Worm (Caenorhabditis elegans) whole organism, L2 larva: ENCODE results near the gene srz-103.

ENCODE experiments used
- C34F6.9 ChIP-seq: fragments of 150-350 bp; optimal IDR thresholded peaks from 2 replicates; lab custom pipeline; 2014; ENCODE audit warnings: missing biosample characterization, missing genetic modification characterization
- F13H6.1 ChIP-seq: sonication (generic microtip); optimal IDR thresholded peaks from 2 replicates; lab custom pipeline; 2016; ENCODE audit warnings: missing genetic modification characterization, missing compliant biosample characterization
- R02D3.7 ChIP-seq: fragments of 150-350 bp; optimal IDR thresholded peaks from 2 replicates; lab custom pipeline; 2014; ENCODE audit warnings: missing biosample characterization, missing genetic modification characterization
- Y55F3AM.14 ChIP-seq: fragments of 200-800 bp; sonication (Bioruptor generic); optimal IDR thresholded peaks from 2 replicates; lab custom pipeline; 2018; ENCODE audit warnings: mild to moderate bottlenecking, missing genetic modification characterization, missing compliant biosample characterization
- alr-1 ChIP-seq: fragments of 150-350 bp; optimal IDR thresholded peaks from 2 replicates; lab custom pipeline; 2014; ENCODE audit warnings: missing biosample characterization, missing genetic modification characterization
- aly-2 ChIP-seq: fragments of 150-350 bp; optimal IDR thresholded peaks from 2 replicates; lab custom pipeline; 2014; ENCODE audit warnings: missing biosample characterization, missing genetic modification characterization
- ama-1 ChIP-seq: fragments of 150-350 bp; optimal IDR thresholded peaks from 2 replicates; lab custom pipeline; 2018; ENCODE audit warnings: inconsistent platforms
- blmp-1 ChIP-seq: sonication (generic microtip); optimal IDR thresholded peaks from 2 replicates; lab custom pipeline; 2017; ENCODE audit warnings: missing genetic modification characterization, mild to moderate bottlenecking, missing compliant biosample characterization, antibody characterized with exemption, moderate library complexity; ENCODE audit not compliant: insufficient read depth
- ceh-82 ChIP-seq: fragments of 150-350 bp; optimal IDR thresholded peaks from 2 replicates; lab custom pipeline; 2014; ENCODE audit warnings: missing biosample characterization, missing genetic modification characterization
- crh-2 ChIP-seq: sonication (generic microtip); optimal IDR thresholded peaks from 2 replicates; lab custom pipeline; 2017; ENCODE audit warnings: missing biosample characterization, missing genetic modification characterization
- dmd-4 ChIP-seq: sonication (generic microtip); optimal IDR thresholded peaks from 2 replicates; lab custom pipeline; 2017; ENCODE audit warnings: missing biosample characterization, missing genetic modification characterization
- elt-1 ChIP-seq: fragments of 150-350 bp; optimal IDR thresholded peaks from 2 replicates; lab custom pipeline; 2014; ENCODE audit warnings: missing biosample characterization, missing genetic modification characterization
- elt-3 ChIP-seq: sonication (generic microtip); optimal IDR thresholded peaks from 2 replicates; lab custom pipeline; 2017; ENCODE audit warnings: missing biosample characterization, missing genetic modification characterization
- fos-1 ChIP-seq: fragments of 150-350 bp; optimal IDR thresholded peaks from 2 replicates; lab custom pipeline; 2014; ENCODE audit warnings: missing biosample characterization, missing genetic modification characterization
- lin-11 ChIP-seq: fragments of 150-350 bp; sonication (generic microtip); optimal IDR thresholded peaks from 2 replicates; lab custom pipeline; 2014; ENCODE audit warnings: missing biosample characterization, missing genetic modification characterization, inconsistent platforms, mixed read lengths
- lin-13 ChIP-seq: fragments of 150-350 bp; optimal IDR thresholded peaks from 2 replicates; lab custom pipeline; 2014; ENCODE audit warnings: missing biosample characterization, missing genetic modification reagents, missing genetic modification characterization
- lsy-2 ChIP-seq, 2 experiments: fragments of 150-350 bp in 1 of 2; sonication (generic microtip) in 1 of 2; optimal IDR thresholded peaks; 2 replicates each; lab custom pipeline; 2014 to 2017; ENCODE audit warnings: missing biosample characterization in 2 of 2, missing genetic modification characterization in 2 of 2
- mab-5 ChIP-seq: fragments of 150-350 bp; optimal IDR thresholded peaks from 2 replicates; lab custom pipeline; 2014; ENCODE audit warnings: missing biosample characterization, missing genetic modification characterization
- mbf-1 ChIP-seq: sonication (generic microtip); optimal IDR thresholded peaks from 2 replicates; lab custom pipeline; 2017; ENCODE audit warnings: missing biosample characterization, missing genetic modification characterization
- mdl-1 ChIP-seq, 2 experiments: fragments of 150-350 bp in 1 of 2; sonication (generic microtip) in 1 of 2; optimal IDR thresholded peaks; 2 replicates each; lab custom pipeline; 2017; ENCODE audit warnings: missing biosample characterization in 2 of 2, missing genetic modification characterization in 2 of 2
- nhr-12 ChIP-seq: fragments of 150-350 bp; optimal IDR thresholded peaks from 2 replicates; lab custom pipeline; 2014; ENCODE audit warnings: missing biosample characterization, missing genetic modification characterization
- nhr-129 ChIP-seq: fragments of 150-350 bp; optimal IDR thresholded peaks from 2 replicates; lab custom pipeline; 2014; ENCODE audit warnings: missing biosample characterization, missing genetic modification characterization
- nhr-21 ChIP-seq: fragments of 150-350 bp; optimal IDR thresholded peaks from 2 replicates; lab custom pipeline; 2014; ENCODE audit warnings: missing biosample characterization, missing genetic modification characterization
- nhr-237 ChIP-seq: fragments of 150-350 bp; optimal IDR thresholded peaks from 2 replicates; lab custom pipeline; 2014; ENCODE audit warnings: missing biosample characterization, missing genetic modification characterization
- nhr-25 ChIP-seq: fragments of 150-350 bp; sonication (generic microtip); optimal IDR thresholded peaks from 3 replicates; lab custom pipeline; 2014; ENCODE audit warnings: missing biosample characterization, missing genetic modification characterization
- nhr-6 ChIP-seq: fragments of 150-350 bp; optimal IDR thresholded peaks from 2 replicates; lab custom pipeline; 2014; ENCODE audit warnings: missing biosample characterization, missing genetic modification characterization
- nhr-77 ChIP-seq: fragments of 150-350 bp; optimal IDR thresholded peaks from 2 replicates; lab custom pipeline; 2014; ENCODE audit warnings: missing biosample characterization, missing genetic modification characterization
- sem-4 ChIP-seq: fragments of 150-350 bp; optimal IDR thresholded peaks from 2 replicates; lab custom pipeline; 2014; ENCODE audit warnings: missing biosample characterization, missing genetic modification reagents, missing genetic modification characterization
- skn-1 ChIP-seq: sonication (generic microtip); optimal IDR thresholded peaks from 2 replicates; lab custom pipeline; 2017; ENCODE audit warnings: missing biosample characterization, missing genetic modification characterization
- sma-3 ChIP-seq: sonication (generic microtip); optimal IDR thresholded peaks from 2 replicates; lab custom pipeline; 2016; ENCODE audit warnings: missing genetic modification reagents, missing genetic modification characterization, missing compliant biosample characterization
- sma-9 ChIP-seq, 2 experiments: fragments of 150-350 bp in 1 of 2; sonication (generic microtip) in 1 of 2; optimal IDR thresholded peaks; 2 replicates each; lab custom pipeline; 2014 to 2016; ENCODE audit warnings: missing genetic modification characterization in 2 of 2, mild to moderate bottlenecking in 1 of 2, missing biosample characterization in 1 of 2, missing compliant biosample characterization in 1 of 2, missing genetic modification reagents in 1 of 2, moderate library complexity in 1 of 2
- snpc-4 ChIP-seq: fragments of 150-350 bp; optimal IDR thresholded peaks from 2 replicates; lab custom pipeline; 2014; ENCODE audit warnings: missing biosample characterization, missing genetic modification characterization
- unc-55 ChIP-seq: fragments of 150-350 bp; sonication (generic microtip); optimal IDR thresholded peaks from 3 replicates; lab custom pipeline; 2014; ENCODE audit warnings: missing biosample characterization, missing genetic modification reagents, missing genetic modification characterization
- unc-62 ChIP-seq: fragments of 150-350 bp; optimal IDR thresholded peaks from 2 replicates; lab custom pipeline; 2014; ENCODE audit warnings: missing biosample characterization, missing genetic modification reagents, missing genetic modification characterization
- zag-1 ChIP-seq: fragments of 150-350 bp; optimal IDR thresholded peaks from 2 replicates; lab custom pipeline; 2014; ENCODE audit warnings: missing biosample characterization, missing genetic modification characterization
- ztf-1 ChIP-seq: fragments of 200-800 bp; sonication (Bioruptor generic); conservative IDR thresholded peaks from 2 replicates; pipeline ENCODE4 v1.3.6; 2022; ENCODE audit warnings: missing genetic modification characterization, missing compliant biosample characterization
- ztf-11 ChIP-seq: sonication (generic microtip); optimal IDR thresholded peaks from 2 replicates; lab custom pipeline; 2017; ENCODE audit warnings: missing biosample characterization, missing genetic modification characterization
- ztf-4 ChIP-seq: fragments of 150-350 bp; optimal IDR thresholded peaks from 2 replicates; lab custom pipeline; 2014; ENCODE audit warnings: missing biosample characterization, missing genetic modification characterization

The srz-103 gene

ce11 chrV:16682886-16683285 lies 3.7 kb upstream of the srz-103 start, which contains the start of gene srw-36:
Gene srw-36, plus strand, starts transcription at chrV:16683186.
- TF ChIP-seq lsy-2 (tag; optimal IDR thresholded peaks at IDR 0.05; lab: Kevin White, UChicago) = no peak
- no peak for TF ChIP-seq nhr-77 (tag; lab: Kevin White, UChicago)

ce11 chrV:16679981-16680380 lies 844 bp upstream of the srz-103 start, which contains the start of gene srw-44:
Gene srw-44, plus strand, starts transcription at chrV:16680281.
- TF ChIP-seq elt-3 (tag; lab: Kevin White, UChicago) = no peak
- no peak for TF ChIP-seq mbf-1 (tag; lab: Kevin White, UChicago)
- TF ChIP-seq mdl-1 (tag; optimal IDR thresholded peaks at IDR 0.05; lab: Kevin White, UChicago) = no peak
- no peak for TF ChIP-seq lin-11
- no peak for TF ChIP-seq Y55F3AM.14 (GFP tag; lab: Kevin White, UChicago)
- TF ChIP-seq sma-3 (GFP tag; lab: Kevin White, UChicago) = no peak
- no peak for TF ChIP-seq unc-55 (GFP tag; lab: Kevin White, UChicago)
- TF ChIP-seq nhr-6 = no peak
- no peak for TF ChIP-seq zag-1 (tag; lab: Kevin White, UChicago)
- no peak for TF ChIP-seq nhr-25 (tag; lab: Kevin White, UChicago)
- TF ChIP-seq nhr-77 (tag; lab: Kevin White, UChicago) = no peak
- TF ChIP-seq ama-1 (lab: Kevin White, UChicago) = no peak
- TF ChIP-seq aly-2 = no peak
- no peak for TF ChIP-seq lin-13 (GFP tag; lab: Kevin White, UChicago)
- no peak for TF ChIP-seq alr-1
- TF ChIP-seq sem-4 = no peak
- no peak for TF ChIP-seq F13H6.1 (tag; lab: Kevin White, UChicago)
- no peak for TF ChIP-seq elt-1 (tag; lab: Kevin White, UChicago)
- no peak for TF ChIP-seq skn-1 (tag; lab: Kevin White, UChicago)

ce11 chrV:16675553-16675952 lies 3.6 kb downstream of the srz-103 start, which contains the start of gene srz-1:
Gene srz-1, plus strand, starts transcription at chrV:16675853.
- TF ChIP-seq nhr-12 = no peak
- TF ChIP-seq crh-2 = no peak
- no peak for TF ChIP-seq sem-4

- TF ChIP-seq alr-1 = no peak
- TF ChIP-seq snpc-4 (tag; lab: Kevin White, UChicago) = no peak
- TF ChIP-seq elt-3 (tag; lab: Kevin White, UChicago) = no peak
- no peak for TF ChIP-seq sma-3 (GFP tag; lab: Kevin White, UChicago)
- no peak for TF ChIP-seq ztf-11 (tag; lab: Kevin White, UChicago)
- no peak for TF ChIP-seq skn-1 (tag; lab: Kevin White, UChicago)
- no peak for TF ChIP-seq unc-62 (GFP tag; lab: Kevin White, UChicago)
- no peak for TF ChIP-seq Y55F3AM.14 (GFP tag; lab: Kevin White, UChicago)
- TF ChIP-seq nhr-12 = no peak
- no peak for TF ChIP-seq fos-1 (tag; lab: Kevin White, UChicago)
Measured at ce11 chrV:16674399-16674798, 4.7 kb downstream of the srz-103 start.

- no peak for TF ChIP-seq mdl-1 (tag; optimal IDR thresholded peaks at IDR 0.05; lab: Kevin White, UChicago)
- TF ChIP-seq ztf-1 (GFP tag; lab: Robert Waterston, UW) = no peak
- no peak for TF ChIP-seq nhr-21 (tag; lab: Kevin White, UChicago)
- no peak for TF ChIP-seq unc-62 (GFP tag; lab: Kevin White, UChicago)
- TF ChIP-seq ceh-82 (tag; lab: Kevin White, UChicago) = no peak
- TF ChIP-seq nhr-12 = no peak
- TF ChIP-seq mab-5 (tag; lab: Kevin White, UChicago) = no peak
- no peak for TF ChIP-seq blmp-1 (tag; lab: Kevin White, UChicago)
- no peak for TF ChIP-seq ztf-4
- no peak for TF ChIP-seq unc-55 (GFP tag; lab: Kevin White, UChicago)
- no peak for TF ChIP-seq elt-3 (tag; lab: Kevin White, UChicago)
- TF ChIP-seq F13H6.1 (tag; lab: Kevin White, UChicago) = no peak
- no peak for TF ChIP-seq sma-9 (GFP tag; optimal IDR thresholded peaks at IDR 0.05; lab: Kevin White, UChicago)
- no peak for TF ChIP-seq sma-9 (tag; optimal IDR thresholded peaks at IDR 0.05; lab: Kevin White, UChicago)
- no peak for TF ChIP-seq nhr-237 (tag; lab: Kevin White, UChicago)
- no peak for TF ChIP-seq C34F6.9 (tag; lab: Kevin White, UChicago)
- TF ChIP-seq dmd-4 (tag; lab: Kevin White, UChicago) = no peak
- no peak for TF ChIP-seq nhr-129 (tag; lab: Kevin White, UChicago)
- no peak for TF ChIP-seq skn-1 (tag; lab: Kevin White, UChicago)
- TF ChIP-seq R02D3.7 = no peak
Measured at ce11 chrV:16672198-16672597, 6.9 kb downstream of the srz-103 start, which contains the start of gene F14F8.8. Gene F14F8.8, minus strand, starts transcription at chrV:16672298.
